Fruit fly (Drosophila melanogaster): ENCODE data around the gene Dredd.

- no peak for TF ChIP-seq CG8478 (optimal IDR thresholded peaks at IDR 0.05)
- no peak for TF ChIP-seq CTCF (optimal IDR thresholded peaks at IDR 0.05)
Observed at dm6 chrX:654949-655348, 19.6 kb upstream of the Dredd start.
